Worm (Caenorhabditis elegans): ENCODE data around the gene R10E4.9.

R10E4.9 gene

ce11 chrIII:4302293-4302692, at the start of gene R10E4.9:
TSS of gene R10E4.9 (minus strand) at chrIII:4302393.
- no peak for TF ChIP-seq him-1 (tag; optimal IDR thresholded peaks at IDR 0.05)
- TF ChIP-seq W03F9.2 (tag; optimal IDR thresholded peaks at IDR 0.05): no peak
- TF ChIP-seq dao-5 (tag; optimal IDR thresholded peaks at IDR 0.05): no peak

DNA sequence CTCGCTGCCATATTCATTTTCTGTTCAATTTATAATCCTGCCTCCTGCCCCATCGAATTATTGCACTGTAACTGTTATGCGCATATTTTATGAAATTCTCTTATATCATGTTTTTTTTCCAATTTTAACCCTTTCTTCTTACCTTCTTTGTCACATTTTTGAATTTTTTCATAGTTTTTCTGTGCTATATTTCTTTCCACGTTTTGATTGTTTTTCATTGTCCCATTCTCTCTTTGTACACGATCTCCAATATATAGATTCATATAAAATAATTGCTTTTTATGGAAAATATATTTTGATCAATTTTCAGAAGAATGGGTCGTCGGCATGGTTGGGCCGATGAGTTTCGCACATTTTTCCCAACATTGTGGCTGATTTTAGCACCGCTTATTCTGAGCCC, 47.6 kb upstream of the R10E4.9 start, which contains the start of gene B0285.6:
Gene B0285.6, plus strand, starts transcription at position 301 of the 400 bp plus-strand sequence.
- TF ChIP-seq W03F9.2 (tag; optimal IDR thresholded peaks at IDR 0.05): no peak
- TF ChIP-seq dao-5 (tag; optimal IDR thresholded peaks at IDR 0.05): no peak
- TF ChIP-seq him-1 (tag; optimal IDR thresholded peaks at IDR 0.05): no peak

ce11 chrIII:4345034-4345433, 42.8 kb upstream of the R10E4.9 start, which contains the start of gene hse-5:
TSS of gene hse-5 (plus strand) at chrIII:4345334.
- no peak for TF ChIP-seq dao-5 (tag; optimal IDR thresholded peaks at IDR 0.05)
- no peak for TF ChIP-seq W03F9.2 (tag; optimal IDR thresholded peaks at IDR 0.05)
- TF ChIP-seq him-1 (tag; optimal IDR thresholded peaks at IDR 0.05): no peak

DNA sequence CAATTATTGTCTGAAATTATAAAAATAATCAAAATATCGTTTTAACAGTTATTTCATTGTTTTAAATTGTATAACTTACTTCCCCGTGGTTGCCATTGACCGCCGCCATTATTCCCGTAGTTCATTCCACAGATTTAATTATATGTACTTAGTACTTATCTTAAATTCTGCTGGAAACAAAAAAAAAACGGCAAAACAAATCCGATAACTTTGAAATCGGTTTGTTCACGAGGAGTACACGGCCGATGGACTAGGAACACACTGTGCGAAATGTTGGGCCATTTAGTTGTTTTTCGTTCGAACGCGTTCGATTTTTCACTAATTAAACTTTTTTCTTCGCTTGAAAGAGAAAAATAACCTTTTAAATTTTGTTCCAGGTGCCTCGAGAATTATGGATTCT, 40.9 kb upstream of the R10E4.9 start, which contains the start of the genes B0285.3 and lcmt-1:
Gene B0285.3, minus strand, starts transcription at position 267 of the 400 bp plus-strand sequence.
Gene lcmt-1, plus strand, starts transcription at position 377 of the 400 bp plus-strand sequence.
- TF ChIP-seq W03F9.2 (tag; optimal IDR thresholded peaks at IDR 0.05) (peak; percentile 55), him-1 (tag; optimal IDR thresholded peaks at IDR 0.05) (no peak)

DNA sequence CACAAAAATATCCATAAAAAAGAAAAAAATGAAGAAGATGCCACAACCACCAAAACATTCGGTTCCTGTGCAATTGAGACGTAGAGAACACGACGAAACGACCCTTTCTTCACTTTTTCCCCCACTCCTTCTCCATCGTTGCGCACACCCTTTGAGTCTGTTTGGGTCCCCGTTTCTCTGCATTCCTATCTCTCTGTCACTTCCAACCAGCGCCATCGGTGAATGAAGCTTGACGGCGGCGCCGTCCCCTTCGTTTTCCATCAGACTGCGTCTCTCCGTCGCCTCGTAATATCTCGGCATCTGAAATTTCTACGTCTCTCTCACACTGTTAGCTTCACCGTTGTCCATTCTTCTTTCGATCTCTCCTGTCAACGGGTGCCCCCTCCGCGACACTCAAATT, 33.4 kb upstream of the R10E4.9 start:
- TF ChIP-seq him-1 (tag; optimal IDR thresholded peaks at IDR 0.05): no peak
- no peak for TF ChIP-seq dao-5 (tag; optimal IDR thresholded peaks at IDR 0.05)
- peak; percentile 27 for TF ChIP-seq W03F9.2 (tag; optimal IDR thresholded peaks at IDR 0.05)

DNA sequence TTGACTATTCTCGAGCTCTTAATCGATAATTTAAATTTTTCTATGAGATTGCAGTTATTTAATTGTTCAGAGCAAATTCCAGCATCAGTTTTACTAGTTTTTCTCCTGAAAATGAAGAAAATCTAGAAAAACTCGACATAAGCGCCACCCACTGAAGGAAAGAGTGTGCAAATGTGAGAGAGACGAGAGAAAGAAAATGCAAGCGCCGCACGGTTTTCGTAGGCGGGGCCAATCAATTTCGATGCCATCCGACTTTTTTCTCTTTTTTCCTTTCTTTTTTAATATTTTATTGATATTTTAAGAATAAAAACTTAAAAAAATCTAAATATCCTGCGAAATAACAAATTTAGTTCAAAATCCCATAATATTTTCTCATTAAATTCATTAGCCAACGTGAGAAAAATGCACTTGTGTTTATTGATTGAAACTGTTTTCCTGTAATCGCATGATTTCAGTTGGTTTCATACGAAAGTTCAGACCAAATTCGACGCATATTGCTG, 30.4 kb upstream of the R10E4.9 start, which contains the start of gene cdk-12:
Gene cdk-12, plus strand, starts transcription at position 450 of the 500 bp plus-strand sequence.
- TF ChIP-seq dao-5 (tag; optimal IDR thresholded peaks at IDR 0.05): no peak
- peak; percentile 67 for TF ChIP-seq W03F9.2 (tag; optimal IDR thresholded peaks at IDR 0.05)
- TF ChIP-seq him-1 (tag; optimal IDR thresholded peaks at IDR 0.05): no peak

DNA sequence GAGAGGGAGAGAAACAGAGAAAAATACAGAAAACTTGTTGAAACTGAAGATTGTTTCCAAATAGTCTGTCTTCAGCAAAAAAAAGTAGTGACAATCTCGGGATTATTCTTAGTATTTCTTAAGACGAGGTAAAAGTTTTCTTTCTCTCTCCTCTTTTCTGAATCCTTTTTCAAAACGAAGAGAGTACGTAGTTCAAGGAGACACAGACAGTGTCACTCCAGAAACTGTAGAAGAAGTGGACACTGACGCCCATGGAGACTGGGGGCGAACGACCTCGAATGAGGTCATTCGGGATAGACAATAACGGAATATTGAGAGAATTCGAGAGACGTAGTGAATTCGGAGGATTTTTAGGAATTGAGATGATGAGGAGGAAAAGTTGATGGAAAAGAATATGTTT, 28.8 kb upstream of the R10E4.9 start, which contains the start of gene gly-6:
Gene gly-6, minus strand, starts transcription at position 245 of the 400 bp plus-strand sequence.
- TF ChIP-seq W03F9.2 (tag; optimal IDR thresholded peaks at IDR 0.05): no peak
- no peak for TF ChIP-seq dao-5 (tag; optimal IDR thresholded peaks at IDR 0.05)
- TF ChIP-seq him-1 (tag; optimal IDR thresholded peaks at IDR 0.05): no peak

DNA sequence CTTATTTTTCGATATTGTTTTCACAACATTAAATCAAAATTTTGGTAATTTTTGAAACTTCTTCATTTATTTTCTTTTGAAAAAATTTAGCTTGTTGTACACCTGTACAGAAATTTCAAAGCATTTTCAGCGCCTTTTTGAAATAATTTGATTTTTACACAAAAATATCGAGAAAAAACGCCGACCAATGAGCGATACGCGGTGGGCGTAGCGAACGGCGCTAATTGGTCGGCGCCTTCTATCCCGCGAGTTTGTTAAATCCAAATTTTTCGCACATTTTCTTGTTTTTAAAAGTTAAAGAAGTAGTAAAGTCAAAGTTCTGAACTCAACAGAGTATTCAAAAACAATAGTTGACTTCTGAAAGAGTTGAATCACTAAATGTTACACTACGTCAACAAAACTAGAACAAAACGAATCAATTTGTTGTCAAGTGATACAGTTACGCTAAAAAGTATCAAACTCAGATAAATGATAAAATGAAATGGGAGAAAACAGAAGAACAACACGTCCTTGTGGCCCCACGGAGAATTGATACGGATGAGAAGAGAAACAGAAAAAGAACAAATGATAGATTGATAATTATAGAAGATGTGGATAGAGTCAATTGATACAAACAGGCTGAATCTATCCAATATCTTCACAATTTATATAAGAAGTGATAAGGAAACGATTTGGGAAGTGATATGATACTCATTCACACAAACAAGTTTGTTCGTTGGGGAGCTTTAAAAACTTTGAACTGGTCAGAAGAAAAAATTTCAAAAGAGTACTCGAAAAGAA, 26.2 kb upstream of the R10E4.9 start:
- TF ChIP-seq him-1 (tag; optimal IDR thresholded peaks at IDR 0.05): no peak
- no peak for TF ChIP-seq dao-5 (tag; optimal IDR thresholded peaks at IDR 0.05)
- no peak for TF ChIP-seq W03F9.2 (tag; optimal IDR thresholded peaks at IDR 0.05)

ce11 chrIII:4323859-4324258, 21.7 kb upstream of the R10E4.9 start, which contains the start of gene H38K22.9:
TSS of gene H38K22.9 (plus strand) at chrIII:4324159.
- TF ChIP-seq W03F9.2 (tag; optimal IDR thresholded peaks at IDR 0.05) (no peak), dao-5 (tag; optimal IDR thresholded peaks at IDR 0.05) (no peak), him-1 (tag; optimal IDR thresholded peaks at IDR 0.05) (no peak)

DNA sequence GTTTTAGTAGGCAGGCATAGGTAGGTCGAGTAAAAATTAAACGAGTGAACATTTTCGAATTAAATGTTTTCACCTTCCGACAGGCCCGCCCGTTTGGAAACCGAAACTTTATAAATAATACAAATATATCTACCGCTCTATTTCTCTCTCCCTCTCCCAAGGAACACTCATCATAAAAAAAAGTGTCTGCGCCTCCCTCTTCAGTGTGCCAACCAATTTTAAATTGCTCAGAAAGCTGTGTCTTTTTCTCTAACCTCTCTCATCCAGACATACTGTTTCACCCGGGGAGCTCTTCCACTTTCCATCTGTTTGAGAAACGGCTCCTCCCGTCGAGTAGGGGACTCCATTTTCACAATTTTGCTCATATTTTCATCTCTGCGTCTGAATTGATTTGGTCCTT, 20.9 kb upstream of the R10E4.9 start:
- TF ChIP-seq dao-5 (tag; optimal IDR thresholded peaks at IDR 0.05): no peak
- TF ChIP-seq W03F9.2 (tag; optimal IDR thresholded peaks at IDR 0.05): no peak
- no peak for TF ChIP-seq him-1 (tag; optimal IDR thresholded peaks at IDR 0.05)

DNA sequence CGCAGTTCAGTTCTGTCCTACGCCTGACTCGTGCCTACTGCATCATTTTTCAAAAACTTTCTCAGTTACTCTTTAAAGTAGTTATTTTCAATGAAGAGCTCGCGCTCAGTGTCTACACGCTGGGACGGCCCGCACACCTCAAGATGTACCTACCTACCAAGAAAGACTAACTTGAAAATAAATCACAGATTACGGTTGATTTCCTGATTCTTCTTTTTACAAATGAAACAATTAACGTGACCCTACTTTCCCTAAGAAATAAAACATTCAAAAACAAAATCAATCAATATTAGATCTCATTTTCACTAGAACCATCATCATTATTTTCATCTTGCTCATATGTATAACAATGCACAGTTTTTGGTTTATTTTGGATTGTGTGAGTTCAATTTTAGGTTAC, 19.2 kb upstream of the R10E4.9 start, which contains the start of gene H38K22.7:
Gene H38K22.7, plus strand, starts transcription at position 301 of the 400 bp plus-strand sequence.
- TF ChIP-seq dao-5 (tag; optimal IDR thresholded peaks at IDR 0.05): no peak
- TF ChIP-seq him-1 (tag; optimal IDR thresholded peaks at IDR 0.05): no peak
- TF ChIP-seq W03F9.2 (tag; optimal IDR thresholded peaks at IDR 0.05): no peak

DNA sequence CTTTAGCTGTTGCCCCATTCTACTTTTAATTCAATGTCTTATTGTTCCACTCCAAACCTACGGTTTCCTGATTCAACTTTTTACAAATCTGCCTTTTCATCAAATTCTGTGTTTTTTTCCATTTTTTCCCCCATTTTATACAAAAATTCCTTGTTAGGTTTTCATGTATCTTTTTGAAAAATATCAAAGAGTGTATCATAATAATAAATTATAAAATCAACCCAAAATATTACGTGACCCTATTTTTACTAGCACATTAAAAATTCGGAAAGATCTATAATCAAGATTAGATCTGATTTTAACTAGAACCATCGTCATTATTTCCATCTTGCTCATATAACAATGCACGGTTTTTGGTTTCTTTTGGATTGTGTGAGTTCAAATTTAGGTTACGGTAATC, 17.9 kb upstream of the R10E4.9 start, which contains the start of gene H38K22.6:
Gene H38K22.6, plus strand, starts transcription at position 301 of the 400 bp plus-strand sequence.
- TF ChIP-seq him-1 (tag; optimal IDR thresholded peaks at IDR 0.05) (no peak), dao-5 (tag; optimal IDR thresholded peaks at IDR 0.05) (no peak), W03F9.2 (tag; optimal IDR thresholded peaks at IDR 0.05) (no peak)

ce11 chrIII:4317065-4317752, 15.0 kb upstream of the R10E4.9 start, which contains the start of gene tag-131:
TSS of gene tag-131 (plus strand) at chrIII:4317702.
- no peak for TF ChIP-seq W03F9.2 (tag; optimal IDR thresholded peaks at IDR 0.05)
- TF ChIP-seq him-1 (tag; optimal IDR thresholded peaks at IDR 0.05): no peak
- TF ChIP-seq dao-5 (tag; optimal IDR thresholded peaks at IDR 0.05): no peak
